Worm (Caenorhabditis elegans) whole organism, L4 larva: ENCODE data around the gene dkf-2.

Experiments
- F10B5.3 ChIP-seq: sonication (generic microtip); optimal IDR thresholded peaks from 2 replicates; lab custom pipeline; 2016; ENCODE audit warnings: mild to moderate bottlenecking, missing genetic modification characterization, missing compliant biosample characterization
- F26F4.8 ChIP-seq: fragments of 200-800 bp; sonication (Bioruptor generic); conservative IDR thresholded peaks from 2 replicates; pipeline ENCODE4 v1.3.6; 2022; ENCODE audit warnings: missing genetic modification characterization, missing compliant biosample characterization
- F37D6.2 ChIP-seq: sonication (generic microtip); optimal IDR thresholded peaks from 2 replicates; lab custom pipeline; 2016; ENCODE audit warnings: mild to moderate bottlenecking, missing genetic modification characterization, missing compliant biosample characterization
- F44E2.7 ChIP-seq: fragments of 200-800 bp; sonication (Bioruptor generic); IDR thresholded peaks from 2 replicates; pipeline ENCODE4 v2.1.2; 2022; ENCODE audit warnings: missing genetic modification characterization, missing compliant biosample characterization
- F49E8.2 ChIP-seq: sonication (generic microtip); optimal IDR thresholded peaks from 2 replicates; lab custom pipeline; 2016; ENCODE audit warnings: missing compliant biosample characterization, mild to moderate bottlenecking, missing genetic modification characterization, borderline replicate concordance
- T26A8.4 ChIP-seq: fragments of 200-800 bp; sonication (Bioruptor generic); IDR thresholded peaks from 2 replicates; pipeline ENCODE4 v1.3.6; 2022; ENCODE audit warnings: missing genetic modification characterization, missing compliant biosample characterization
- Y75B8A.6 ChIP-seq: fragments of 200-800 bp; sonication (Bioruptor generic); IDR thresholded peaks from 2 replicates; pipeline ENCODE4 v1.3.6; 2022; ENCODE audit warnings: missing genetic modification reagents, missing genetic modification characterization, missing compliant biosample characterization
- ZK337.2 ChIP-seq: fragments of 200-800 bp; sonication (Bioruptor generic); IDR thresholded peaks from 2 replicates; pipeline ENCODE4 v1.3.6; 2022; ENCODE audit warnings: missing genetic modification reagents, missing genetic modification characterization, missing compliant biosample characterization
- ZK546.5 ChIP-seq, 2 experiments: sonication (generic microtip); optimal IDR thresholded peaks; 2 replicates each; lab custom pipeline; 2017; ENCODE audit warnings: missing biosample characterization in 2 of 2, missing genetic modification characterization in 2 of 2
- aha-1 ChIP-seq: fragments of 150-350 bp; peaks from one replicate; lab custom pipeline; 2014; ENCODE audit warnings: missing biosample characterization, missing genetic modification characterization
- aly-2 ChIP-seq: sonication (generic microtip); optimal IDR thresholded peaks from 2 replicates; lab custom pipeline; 2018; ENCODE audit warnings: missing biosample characterization, missing genetic modification characterization
- ama-1 ChIP-seq: fragments of 150-350 bp; optimal IDR thresholded peaks from 2 replicates; lab custom pipeline; 2014; ENCODE audit warnings: inconsistent platforms, mixed read lengths
- arid-1 ChIP-seq: fragments of 200-800 bp; sonication (Bioruptor generic); conservative IDR thresholded peaks from 2 replicates; pipeline ENCODE4 v1.3.6; 2022; ENCODE audit warnings: missing genetic modification reagents, missing genetic modification characterization, missing compliant biosample characterization
- attf-4 ChIP-seq: sonication (generic microtip); optimal IDR thresholded peaks from 3 replicates; lab custom pipeline; 2017; ENCODE audit warnings: missing biosample characterization, missing genetic modification characterization
- ceh-20 ChIP-seq: fragments of 200-800 bp; sonication (Bioruptor generic); IDR thresholded peaks from 2 replicates; pipeline ENCODE4 v1.3.6; 2022; ENCODE audit warnings: missing genetic modification reagents, missing genetic modification characterization, missing compliant biosample characterization
- ceh-32 ChIP-seq: sonication (generic microtip); optimal IDR thresholded peaks from 2 replicates; lab custom pipeline; 2016; ENCODE audit warnings: mild to moderate bottlenecking, missing genetic modification characterization, missing compliant biosample characterization; ENCODE audit not compliant: poor library complexity
- ceh-82 ChIP-seq: sonication (generic microtip); optimal IDR thresholded peaks from 2 replicates; lab custom pipeline; 2017; ENCODE audit warnings: missing biosample characterization, missing genetic modification characterization
- ces-1 ChIP-seq: fragments of 150-350 bp; sonication (generic microtip); optimal IDR thresholded peaks from 4 replicates; lab custom pipeline; 2014; ENCODE audit warnings: missing biosample characterization, missing genetic modification reagents, missing genetic modification characterization
- ctbp-1 ChIP-seq: fragments of 200-800 bp; sonication (Bioruptor generic); IDR thresholded peaks from 2 replicates; pipeline ENCODE4 v1.3.6; 2022; ENCODE audit warnings: missing genetic modification reagents, missing genetic modification characterization, missing compliant biosample characterization
- daf-16 ChIP-seq, 3 experiments: sonication (generic microtip); optimal IDR thresholded peaks; 2 replicates each; lab custom pipeline; 2016 to 2017; ENCODE audit warnings: missing genetic modification characterization in 3 of 3, missing genetic modification reagents in 3 of 3, mild to moderate bottlenecking in 2 of 3, missing compliant biosample characterization in 2 of 3, missing biosample characterization in 1 of 3, moderate library complexity in 1 of 3
- daf-19 ChIP-seq: fragments of 200-800 bp; sonication (Bioruptor generic); conservative IDR thresholded peaks from 2 replicates; pipeline ENCODE4 v1.3.6; 2022; ENCODE audit warnings: missing genetic modification characterization, missing compliant biosample characterization
- daf-8 ChIP-seq: fragments of 200-800 bp; sonication (Bioruptor generic); IDR thresholded peaks from 2 replicates; pipeline ENCODE4 v1.3.6; 2022; ENCODE audit warnings: missing genetic modification characterization, missing compliant biosample characterization
- dmd-6 ChIP-seq: fragments of 200-800 bp; sonication (Bioruptor generic); IDR thresholded peaks from 2 replicates; pipeline ENCODE4 v1.3.6; 2022; ENCODE audit warnings: missing genetic modification reagents, missing genetic modification characterization, missing compliant biosample characterization
- dmd-8 ChIP-seq: fragments of 200-800 bp; sonication (Bioruptor generic); IDR thresholded peaks from 2 replicates; pipeline ENCODE4 v1.3.6; 2022; ENCODE audit warnings: missing genetic modification characterization, missing compliant biosample characterization
- dmd-9 ChIP-seq: fragments of 200-800 bp; sonication (Bioruptor generic); IDR thresholded peaks from 2 replicates; pipeline ENCODE4 v1.3.6; 2022; ENCODE audit warnings: missing genetic modification reagents, missing genetic modification characterization, missing compliant biosample characterization
- duxl-1 ChIP-seq: sonication (generic microtip); optimal IDR thresholded peaks from 2 replicates; lab custom pipeline; 2016; ENCODE audit warnings: mild to moderate bottlenecking, missing genetic modification characterization, moderate library complexity, missing compliant biosample characterization; ENCODE audit not compliant: poor library complexity
- dve-1 ChIP-seq: sonication (generic microtip); optimal IDR thresholded peaks from 2 replicates; lab custom pipeline; 2017; ENCODE audit warnings: antibody characterized with exemption, mild to moderate bottlenecking, missing genetic modification characterization, missing compliant biosample characterization; ENCODE audit not compliant: insufficient read depth
- egl-27 ChIP-seq: sonication (generic microtip); optimal IDR thresholded peaks from 3 replicates; lab custom pipeline; 2017; ENCODE audit warnings: missing biosample characterization, missing genetic modification reagents, missing genetic modification characterization
- hlh-30 ChIP-seq: sonication (generic microtip); optimal IDR thresholded peaks from 2 replicates; lab custom pipeline; 2017; ENCODE audit warnings: antibody characterized with exemption, mild to moderate bottlenecking, missing genetic modification characterization, missing compliant biosample characterization; ENCODE audit not compliant: insufficient read depth
- lin-1 ChIP-seq: fragments of 200-800 bp; sonication (Bioruptor generic); IDR thresholded peaks from 2 replicates; pipeline ENCODE4 v1.3.6; 2022; ENCODE audit warnings: missing genetic modification reagents, missing genetic modification characterization, missing compliant biosample characterization
- lin-13 ChIP-seq: fragments of 150-350 bp; optimal IDR thresholded peaks from 2 replicates; lab custom pipeline; 2014; ENCODE audit warnings: missing biosample characterization, missing genetic modification reagents, missing genetic modification characterization
- lin-29 ChIP-seq: fragments of 200-800 bp; sonication (Bioruptor generic); IDR thresholded peaks from 2 replicates; pipeline ENCODE4 v1.3.6; 2022; ENCODE audit warnings: missing genetic modification reagents, missing genetic modification characterization, missing compliant biosample characterization
- madf-5 ChIP-seq, 2 experiments: fragments of 200-800 bp; sonication (Bioruptor generic); IDR thresholded peaks; 2 replicates each; pipeline ENCODE4 v1.3.6; 2022; ENCODE audit warnings: missing compliant biosample characterization in 2 of 2, missing genetic modification characterization in 2 of 2
- mep-1 ChIP-seq: fragments of 150-350 bp; sonication (generic microtip); optimal IDR thresholded peaks from 3 replicates; lab custom pipeline; 2014; ENCODE audit warnings: missing biosample characterization, missing genetic modification characterization
- mes-2 ChIP-seq: sonication (generic microtip); optimal IDR thresholded peaks from 2 replicates; lab custom pipeline; 2016; ENCODE audit warnings: missing genotype, mild to moderate bottlenecking, missing genetic modification characterization, missing compliant biosample characterization; ENCODE audit not compliant: poor library complexity, severe bottlenecking
- mxl-3 ChIP-seq: fragments of 200-800 bp; sonication (Bioruptor generic); optimal IDR thresholded peaks from 2 replicates; lab custom pipeline; 2018; ENCODE audit warnings: mild to moderate bottlenecking, missing genetic modification characterization, missing compliant biosample characterization
- nhr-102 ChIP-seq: sonication (generic microtip); optimal IDR thresholded peaks from 2 replicates; lab custom pipeline; 2016; ENCODE audit warnings: mild to moderate bottlenecking, missing genetic modification characterization, moderate library complexity, missing compliant biosample characterization
- nhr-6 ChIP-seq: fragments of 150-350 bp; optimal IDR thresholded peaks from 2 replicates; lab custom pipeline; 2014; ENCODE audit warnings: missing biosample characterization, missing genetic modification characterization
- nhr-76 ChIP-seq: fragments of 150-350 bp; optimal IDR thresholded peaks from 2 replicates; lab custom pipeline; 2014; ENCODE audit warnings: missing biosample characterization, missing genetic modification characterization
- pqm-1 ChIP-seq: sonication (generic microtip); optimal IDR thresholded peaks from 2 replicates; lab custom pipeline; 2017; ENCODE audit warnings: missing biosample characterization, missing genetic modification characterization
- rbr-2 ChIP-seq: sonication (generic microtip); optimal IDR thresholded peaks from 2 replicates; lab custom pipeline; 2016; ENCODE audit warnings: missing genotype, missing genetic modification characterization, missing compliant biosample characterization
- set-16 ChIP-seq: fragments of 200-800 bp; sonication (Bioruptor generic); IDR thresholded peaks from 2 replicates; pipeline ENCODE4 v1.3.6; 2022; ENCODE audit warnings: missing genetic modification reagents, missing genetic modification characterization, missing compliant biosample characterization
- tag-97 ChIP-seq: fragments of 200-800 bp; sonication (Bioruptor generic); IDR thresholded peaks from 2 replicates; pipeline ENCODE4 v1.3.6; 2022; ENCODE audit warnings: missing genetic modification characterization, missing compliant biosample characterization
- unc-130 ChIP-seq: sonication (generic microtip); optimal IDR thresholded peaks from 2 replicates; lab custom pipeline; 2016; ENCODE audit warnings: missing genetic modification reagents, missing genetic modification characterization, missing compliant biosample characterization
- unc-39 ChIP-seq: sonication (generic microtip); optimal IDR thresholded peaks from 2 replicates; lab custom pipeline; 2017; ENCODE audit warnings: missing biosample characterization, missing genetic modification characterization
- unc-62 ChIP-seq, 3 experiments: fragments of 150-350 bp in 1 of 3; sonication (generic microtip); optimal IDR thresholded peaks in 2 of 3; peaks in 1 of 3; 1 replicate in 1 of 3; 2 replicates in 2 of 3; lab custom pipeline; 2014 to 2017; ENCODE audit warnings: missing biosample characterization in 3 of 3, missing genetic modification characterization in 3 of 3, missing genetic modification reagents in 3 of 3, missing genotype in 1 of 3
- vab-7 ChIP-seq: fragments of 200-800 bp; sonication (Bioruptor generic); IDR thresholded peaks from 2 replicates; pipeline ENCODE4 v1.3.6; 2022; ENCODE audit warnings: missing genetic modification reagents, missing genetic modification characterization, missing compliant biosample characterization
- zfp-2 ChIP-seq: sonication (generic microtip); optimal IDR thresholded peaks from 2 replicates; lab custom pipeline; 2016; ENCODE audit warnings: mild to moderate bottlenecking, missing genetic modification characterization, missing compliant biosample characterization
- zfp-3 ChIP-seq: fragments of 200-800 bp; sonication (Bioruptor generic); conservative IDR thresholded peaks from 2 replicates; pipeline ENCODE4 v1.3.6; 2022; ENCODE audit warnings: missing genetic modification reagents, missing genetic modification characterization, missing compliant biosample characterization
- ztf-11 ChIP-seq: fragments of 150-350 bp; optimal IDR thresholded peaks from 2 replicates; lab custom pipeline; 2014; ENCODE audit warnings: missing biosample characterization, missing genetic modification characterization

The dkf-2 gene

DNA sequence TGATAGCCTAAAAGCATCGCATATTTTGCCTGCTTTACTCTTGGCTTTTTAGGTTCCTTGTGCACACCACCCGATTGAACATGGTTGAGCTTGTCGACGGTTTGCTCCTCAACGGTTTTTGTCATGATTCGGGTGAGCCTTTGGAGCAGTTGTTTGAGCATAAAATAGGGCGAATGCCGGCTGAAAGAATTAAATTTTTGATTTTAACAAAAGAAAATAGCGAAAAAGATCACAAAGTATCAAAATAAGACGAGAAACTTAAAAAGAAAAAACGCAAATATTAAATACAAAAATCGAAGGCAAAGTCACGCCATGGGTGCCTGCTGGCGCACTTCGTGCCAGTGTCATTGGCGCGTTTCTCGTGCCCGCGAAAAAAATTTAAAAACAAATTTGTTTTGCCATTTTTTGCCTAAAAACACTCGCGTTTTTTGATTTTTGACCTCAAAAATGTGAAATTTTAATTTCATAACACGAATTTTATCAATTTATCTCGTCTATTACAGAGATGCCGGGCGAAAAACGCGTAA, 47.5 kb downstream of the dkf-2 start, which contains the start of the genes ctps-1 and pus-1:
ctps-1 (plus strand) TSS at position 51 of the 527 bp plus-strand sequence.
pus-1 (minus strand) TSS at position 125 of the 527 bp plus-strand sequence.
- TF ChIP-seq F49E8.2 (tag; lab: Kevin White, UChicago) (no peak), mxl-3 (no peak), aly-2 (tag; lab: Kevin White, UChicago) (no peak), mep-1 (peak; percentile 68), T26A8.4 (peak; percentile 41; the same call in 1 of the 2 replicates), arid-1 (no peak), attf-4 (tag; lab: Kevin White, UChicago) (no peak), set-16 (GFP tag; lab: Robert Waterston, UW) (no peak), dmd-9 (GFP tag; lab: Robert Waterston, UW) (no peak), dmd-8 (GFP tag; lab: Robert Waterston, UW) (no peak), F44E2.7 (GFP tag; lab: Robert Waterston, UW) (no peak), dve-1 (tag; lab: Kevin White, UChicago) (peak; percentile 70), ZK546.5 (tag; optimal IDR thresholded peaks at IDR 0.05; lab: Kevin White, UChicago) (no peak), lin-13 (no peak), F10B5.3 (tag; lab: Kevin White, UChicago) (no peak), daf-19 (GFP tag; lab: Robert Waterston, UW) (no peak), hlh-30 (tag; lab: Kevin White, UChicago) (peak; percentile 58), lin-29 (0 out of 2 replicates have a peak, but pooled peaks have one; percentile 28), pqm-1 (no peak), madf-5 (GFP tag; IDR thresholded peaks at IDR 0.05; lab: Robert Waterston, UW) (no peak), F37D6.2 (tag; lab: Kevin White, UChicago) (no peak), nhr-76 (tag; lab: Kevin White, UChicago) (no peak), ceh-82 (no peak), unc-62 (GFP tag; optimal IDR thresholded peaks at IDR 0.05 in 1 of 2; lab: Kevin White, UChicago) (no peak), unc-62 (tag; optimal IDR thresholded peaks at IDR 0.05; lab: Kevin White, UChicago) (no peak), ztf-11 (tag; lab: Kevin White, UChicago) (no peak), zfp-3 (GFP tag; lab: Robert Waterston, UW) (no peak), ceh-20 (no peak), unc-39 (no peak), F26F4.8 (GFP tag; lab: Robert Waterston, UW) (no peak), ZK337.2 (GFP tag; lab: Robert Waterston, UW) (no peak), daf-8 (GFP tag; lab: Robert Waterston, UW) (no peak), daf-16 (GFP tag; optimal IDR thresholded peaks at IDR 0.05; lab: Kevin White, UChicago) (peak in 1 of 2 experiments; percentile 31), daf-16 (tag; optimal IDR thresholded peaks at IDR 0.05; lab: Kevin White, UChicago) (peak; percentile 66), unc-130 (no peak), rbr-2 (tag; lab: Kevin White, UChicago) (peak; percentile 31), vab-7 (GFP tag; lab: Robert Waterston, UW) (no peak), lin-1 (GFP tag; lab: Robert Waterston, UW) (no peak), egl-27 (tag; lab: Kevin White, UChicago) (no peak), ceh-32 (no peak), aha-1 (tag; lab: Kevin White, UChicago) (no peak), dmd-6 (GFP tag; lab: Robert Waterston, UW) (peak; percentile 43), nhr-6 (tag; lab: Kevin White, UChicago) (peak; percentile 53), duxl-1 (tag; lab: Kevin White, UChicago) (peak; percentile 75), nhr-102 (tag; lab: Kevin White, UChicago) (no peak), ama-1 (lab: Kevin White, UChicago) (peak; percentile 10), ctbp-1 (GFP tag; lab: Robert Waterston, UW) (no peak), Y75B8A.6 (GFP tag; lab: Robert Waterston, UW) (no peak), tag-97 (GFP tag; lab: Robert Waterston, UW) (no peak), mes-2 (tag; lab: Kevin White, UChicago) (peak; percentile 79), zfp-2 (tag; lab: Kevin White, UChicago) (no peak), ces-1 (no peak)
